Fruit fly (Drosophila melanogaster) whole organism, wandering third instar larva: Measurements from ENCODE around the gene NKCC.
A peak's percentile ranks its signal among the peaks of the same experiment; 100 is the strongest.

ENCODE experiments used
- Abd-B ChIP-seq: fragments of >200 bp; optimal IDR thresholded peaks from 2 replicates; lab custom pipeline; 2017; ENCODE audit warnings: missing biosample characterization, missing genetic modification characterization
- CG32264 ChIP-seq: fragments of 200-800 bp; sonication (Bioruptor generic); optimal IDR thresholded peaks from 2 replicates; lab custom pipeline; 2016; ENCODE audit warnings: missing biosample characterization, missing genetic modification characterization
- CG9705 ChIP-seq: fragments of 200-800 bp; sonication (Bioruptor generic); optimal IDR thresholded peaks from 2 replicates; lab custom pipeline; 2018; ENCODE audit warnings: missing biosample characterization, mild to moderate bottlenecking, missing genetic modification characterization
- CrebA ChIP-seq: fragments of 200-800 bp; sonication (Bioruptor generic); optimal IDR thresholded peaks from 2 replicates; lab custom pipeline; 2016; ENCODE audit warnings: missing biosample characterization, mild to moderate bottlenecking, missing genetic modification characterization, borderline replicate concordance
- Dfd ChIP-seq: fragments of >200 bp; optimal IDR thresholded peaks from 2 replicates; lab custom pipeline; 2017; ENCODE audit warnings: missing biosample characterization, missing genetic modification characterization
- Dif ChIP-seq: fragments of 200-275, 200-300 bp; sonication (Bioruptor generic); optimal IDR thresholded peaks from 2 replicates; lab custom pipeline; 2018; ENCODE audit warnings: missing biosample characterization, missing genetic modification characterization; ENCODE audit not compliant: partially characterized antibody
- GATAd ChIP-seq: sonication (Bioruptor generic); optimal IDR thresholded peaks from 2 replicates; lab custom pipeline; 2016; ENCODE audit warnings: missing biosample characterization, missing genetic modification characterization
- HLH106 ChIP-seq: fragments of 200-800 bp; optimal IDR thresholded peaks from 3 replicates; lab custom pipeline; 2019; ENCODE audit warnings: missing biosample characterization, mild to moderate bottlenecking, missing genetic modification characterization, moderate library complexity
- Hnf4 ChIP-seq: fragments of 200-800 bp; sonication (Bioruptor generic); optimal IDR thresholded peaks from 2 replicates; lab custom pipeline; 2016; ENCODE audit warnings: missing biosample characterization, mild to moderate bottlenecking, missing genetic modification characterization
- Hr78 ChIP-seq: fragments of >200 bp; optimal IDR thresholded peaks from 2 replicates; lab custom pipeline; 2017; ENCODE audit warnings: missing biosample characterization, missing genetic modification characterization
- Hr83 ChIP-seq: fragments of 200-300 bp; sonication (Bioruptor generic); optimal IDR thresholded peaks from 2 replicates; lab custom pipeline; 2016; ENCODE audit warnings: missing biosample characterization, mild to moderate bottlenecking, missing genetic modification characterization, moderate library complexity; ENCODE audit not compliant: poor library complexity, severe bottlenecking
- Jra ChIP-seq: sonication (Bioruptor generic); optimal IDR thresholded peaks from 2 replicates; lab custom pipeline; 2016; ENCODE audit warnings: missing biosample characterization, missing genetic modification characterization
- Mio ChIP-seq: sonication (Bioruptor generic); optimal IDR thresholded peaks from 2 replicates; lab custom pipeline; 2016; ENCODE audit warnings: missing biosample characterization, missing genetic modification characterization
- Myc ChIP-seq: fragments of >200 bp; optimal IDR thresholded peaks from 2 replicates; lab custom pipeline; 2017
- N ChIP-seq: fragments of >200 bp; optimal IDR thresholded peaks from 2 replicates; lab custom pipeline; 2018; ENCODE audit warnings: missing biosample characterization, missing external identifiers, missing genetic modification characterization
- OdsH ChIP-seq: fragments of 200-800 bp; sonication (Bioruptor generic); optimal IDR thresholded peaks from 2 replicates; lab custom pipeline; 2016; ENCODE audit warnings: missing biosample characterization, mild to moderate bottlenecking, missing genetic modification characterization
- Rel ChIP-seq, 2 experiments: fragments of 200-800 bp; sonication (Bioruptor generic) in 1 of 2; optimal IDR thresholded peaks; 2 replicates in 1 of 2; 3 replicates in 1 of 2; lab custom pipeline; 2016 to 2019; ENCODE audit warnings: mild to moderate bottlenecking in 2 of 2, missing biosample characterization in 2 of 2, missing genetic modification characterization in 2 of 2, moderate library complexity in 1 of 2
- Sp1 ChIP-seq: fragments of 200-800 bp; sonication (Bioruptor generic); optimal IDR thresholded peaks from 3 replicates; lab custom pipeline; 2019; ENCODE audit warnings: missing biosample characterization, mild to moderate bottlenecking, missing genetic modification characterization, moderate library complexity
- Vsx2 ChIP-seq: fragments of 200-300, 225-300 bp; sonication (Bioruptor generic); optimal IDR thresholded peaks from 2 replicates; lab custom pipeline; 2018; ENCODE audit warnings: missing biosample characterization, missing genetic modification characterization; ENCODE audit not compliant: partially characterized antibody
- br ChIP-seq: fragments of 200-800 bp; sonication (Bioruptor generic); optimal IDR thresholded peaks from 2 replicates; lab custom pipeline; 2016; ENCODE audit warnings: missing biosample characterization, missing genetic modification characterization
- brk ChIP-seq: fragments of 200-800 bp; sonication (Bioruptor generic); optimal IDR thresholded peaks from 2 replicates; lab custom pipeline; 2016; ENCODE audit warnings: missing biosample characterization, mild to moderate bottlenecking, missing genetic modification characterization
- dl ChIP-seq, 2 experiments: fragments of 175-275, 200-275 bp in 1 of 2; fragments of 200-275 bp in 1 of 2; sonication (Bioruptor generic); optimal IDR thresholded peaks; lab custom pipeline; 2018; ENCODE audit warnings: mild to moderate bottlenecking in 2 of 2, missing biosample characterization in 2 of 2, missing genetic modification characterization in 2 of 2, moderate library complexity in 2 of 2; ENCODE audit not compliant: partially characterized antibody in 2 of 2, insufficient read depth in 1 of 2
- dmrt93B ChIP-seq: fragments of 200-800 bp; sonication (Bioruptor generic); optimal IDR thresholded peaks from 2 replicates; lab custom pipeline; 2018; ENCODE audit warnings: missing biosample characterization, mild to moderate bottlenecking, missing genetic modification characterization
- dsf ChIP-seq: sonication (Bioruptor generic); optimal IDR thresholded peaks from 2 replicates; lab custom pipeline; 2016; ENCODE audit warnings: missing biosample characterization, missing genetic modification characterization, borderline replicate concordance
- ey ChIP-seq: fragments of 200-800 bp; sonication (Bioruptor generic); optimal IDR thresholded peaks from 2 replicates; lab custom pipeline; 2016; ENCODE audit warnings: missing biosample characterization, missing genetic modification characterization
- foxo ChIP-seq, 2 experiments: fragments of 200-800 bp; sonication (Bioruptor generic); optimal IDR thresholded peaks; 2 replicates in 1 of 2; 3 replicates in 1 of 2; lab custom pipeline; 2016 to 2017; ENCODE audit warnings: missing biosample characterization in 2 of 2, missing genetic modification characterization in 2 of 2
- fru ChIP-seq: fragments of 200-800 bp; sonication (Bioruptor generic); optimal IDR thresholded peaks from 3 replicates; lab custom pipeline; 2016; ENCODE audit warnings: missing biosample characterization, mild to moderate bottlenecking, missing genetic modification characterization
- h ChIP-seq: fragments of 200-800 bp; sonication (Bioruptor generic); optimal IDR thresholded peaks from 3 replicates; lab custom pipeline; 2016; ENCODE audit warnings: missing biosample characterization, mild to moderate bottlenecking, missing genetic modification characterization
- jim ChIP-seq: fragments of 175-275, 200-325 bp; sonication (Bioruptor generic); optimal IDR thresholded peaks from 2 replicates; lab custom pipeline; 2016; ENCODE audit warnings: missing biosample characterization, mild to moderate bottlenecking, missing genetic modification characterization
- lola ChIP-seq: fragments of >200 bp; optimal IDR thresholded peaks from 2 replicates; lab custom pipeline; 2017; ENCODE audit warnings: missing biosample characterization, missing genetic modification characterization
- pan ChIP-seq: fragments of >200 bp; optimal IDR thresholded peaks from 2 replicates; lab custom pipeline; 2017
- psq ChIP-seq: fragments of 200-800 bp; sonication (Bioruptor generic); optimal IDR thresholded peaks from 3 replicates; lab custom pipeline; 2017; ENCODE audit warnings: missing biosample characterization, mild to moderate bottlenecking, missing genetic modification characterization, moderate library complexity
- rgr ChIP-seq: fragments of 200-800 bp; sonication (Bioruptor generic); optimal IDR thresholded peaks from 3 replicates; lab custom pipeline; 2016; ENCODE audit warnings: missing biosample characterization, mild to moderate bottlenecking, missing genetic modification characterization
- sage ChIP-seq: fragments of 200-800 bp; sonication (Bioruptor generic); optimal IDR thresholded peaks from 2 replicates; lab custom pipeline; 2016; ENCODE audit warnings: missing biosample characterization, mild to moderate bottlenecking, missing genetic modification characterization
- sv ChIP-seq: fragments of 200-800 bp; sonication (Bioruptor generic); optimal IDR thresholded peaks from 3 replicates; lab custom pipeline; 2016; ENCODE audit warnings: missing biosample characterization, missing genetic modification characterization
- tai ChIP-seq: sonication (Bioruptor generic); optimal IDR thresholded peaks from 2 replicates; lab custom pipeline; 2016; ENCODE audit warnings: missing biosample characterization, missing genetic modification characterization
- usp ChIP-seq: fragments of >200 bp; optimal IDR thresholded peaks from 2 replicates; lab custom pipeline; 2017; ENCODE audit warnings: missing biosample characterization, missing genetic modification characterization
- woc ChIP-seq: sonication (Bioruptor generic); optimal IDR thresholded peaks from 2 replicates; lab custom pipeline; 2016; ENCODE audit warnings: missing biosample characterization, mild to moderate bottlenecking, missing genetic modification characterization

NKCC gene

DNA sequence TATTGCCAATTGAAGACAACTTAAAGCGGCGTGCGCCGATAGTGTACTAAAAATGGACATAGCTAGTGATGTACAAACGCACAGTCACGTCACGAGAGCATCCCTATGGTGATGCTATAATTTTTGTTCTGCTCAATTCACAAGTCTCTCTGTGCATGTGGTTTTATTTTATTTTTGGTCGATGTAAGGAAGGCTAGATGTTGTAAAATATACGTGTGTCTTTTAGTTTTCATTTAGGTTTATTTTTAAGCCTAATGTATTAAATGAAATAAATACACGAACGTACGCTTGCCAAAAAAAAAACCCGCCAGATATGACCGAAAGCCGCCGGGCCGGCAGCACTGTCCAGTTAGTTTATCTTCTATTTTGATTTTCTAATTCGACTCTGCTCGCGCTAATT lies 28.0 kb downstream of the NKCC start, which contains the start of the genes CG45100, HDAC3 and Hcs:
Gene CG45100 (minus strand): TSS at position 50 of the 400 bp plus-strand sequence.
Gene HDAC3 (minus strand): TSS at position 50 of the 400 bp plus-strand sequence.
Gene Hcs (plus strand): TSS at position 349 of the 400 bp plus-strand sequence.
- TF ChIP-seq ey (GFP tag; lab: Kevin White, UChicago): peak; percentile 43
- TF ChIP-seq woc (GFP tag; lab: Kevin White, UChicago): peak; percentile 94
- TF ChIP-seq sv (GFP tag; lab: Kevin White, UChicago): peak; percentile 22
- no peak for TF ChIP-seq Jra
- no peak for TF ChIP-seq GATAd (GFP tag; lab: Kevin White, UChicago)
- TF ChIP-seq pan (lab: Kevin White, UChicago): no peak
- peak; percentile 36 for TF ChIP-seq psq (GFP tag; lab: Kevin White, UChicago)
- peak; percentile 19 for TF ChIP-seq CG9705 (GFP tag; lab: Kevin White, UChicago)
- TF ChIP-seq Myc: peak; percentile 100

dm6 chr3R:5470586-5471283 lies 31.8 kb downstream of the NKCC start, which contains the start of the genes mRpL44 and Snr1:
mRpL44 (minus strand) TSS chr3R:5470636.
Snr1 (plus strand) TSS chr3R:5470926.
- TF ChIP-seq OdsH (peak; percentile 48), brk (GFP tag; lab: Kevin White, UChicago) (no peak), dmrt93B (no peak), N (GFP tag; lab: Kevin White, UChicago) (no peak), sage (no peak), dl (GFP tag; optimal IDR thresholded peaks at IDR 0.05; lab: Kevin White, UChicago; ENCODE audit: insufficient read depth in 1 of 2, partially characterized antibody in 2 of 2) (no peak), Abd-B (GFP tag; lab: Kevin White, UChicago) (no peak), br (GFP tag; lab: Kevin White, UChicago) (no peak), Vsx2 (GFP tag; lab: Kevin White, UChicago) (no peak), Dif (GFP tag; lab: Kevin White, UChicago) (no peak), CG32264 (GFP tag; lab: Kevin White, UChicago) (no peak), GATAd (GFP tag; lab: Kevin White, UChicago) (no peak), Hr78 (GFP tag; lab: Kevin White, UChicago) (no peak), HLH106 (peak; percentile 74), Jra (no peak), psq (GFP tag; lab: Kevin White, UChicago) (peak; percentile 55), Myc (peak; percentile 97), h (GFP tag; lab: Kevin White, UChicago) (no peak), Dfd (GFP tag; lab: Kevin White, UChicago) (no peak), Mio (GFP tag; lab: Kevin White, UChicago) (no peak), jim (GFP tag; lab: Kevin White, UChicago) (no peak), CrebA (GFP tag; lab: Kevin White, UChicago) (no peak), pan (lab: Kevin White, UChicago) (no peak), fru (GFP tag; lab: Kevin White, UChicago) (no peak), CG9705 (GFP tag; lab: Kevin White, UChicago) (peak; percentile 35), usp (GFP tag; lab: Kevin White, UChicago) (no peak), lola (GFP tag; lab: Kevin White, UChicago) (no peak), ey (GFP tag; lab: Kevin White, UChicago) (no peak), Hnf4 (GFP tag; lab: Kevin White, UChicago) (no peak), dsf (GFP tag; lab: Kevin White, UChicago) (no peak), tai (GFP tag; lab: Kevin White, UChicago) (no peak), woc (GFP tag; lab: Kevin White, UChicago) (peak; percentile 75), Hr83 (GFP tag; lab: Kevin White, UChicago) (no peak), Sp1 (peak; percentile 73), rgr (no peak), sv (GFP tag; lab: Kevin White, UChicago) (no peak), Rel (GFP tag; optimal IDR thresholded peaks at IDR 0.05; lab: Kevin White, UChicago) (no peak), Rel (tag; optimal IDR thresholded peaks at IDR 0.05; lab: Kevin White, UChicago) (no peak), foxo (GFP tag; optimal IDR thresholded peaks at IDR 0.05; lab: Kevin White, UChicago) (peak in 1 of 2 experiments; percentile 58)
